Worm (Caenorhabditis elegans): Measurements from ENCODE around the gene spon-1.

Gene spon-1

DNA sequence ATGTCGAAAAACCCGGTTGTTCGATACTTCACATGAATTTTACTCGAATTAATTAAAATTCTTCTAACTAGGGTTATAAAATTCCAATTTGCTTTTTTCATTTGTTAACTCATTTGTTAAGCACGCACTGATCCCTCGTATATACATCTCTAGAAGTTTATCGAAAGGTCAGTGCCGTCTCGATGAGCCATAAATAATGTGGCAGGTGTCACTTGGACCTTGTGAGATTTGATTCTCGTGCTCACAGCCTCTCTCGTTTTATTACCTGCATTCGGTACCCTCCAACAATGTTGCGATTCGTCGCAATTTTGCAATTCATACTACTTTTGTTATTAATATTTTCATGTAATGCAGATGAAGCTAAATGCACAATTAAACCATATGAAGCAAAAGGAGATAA lies at the start of gene spon-1:
Gene spon-1, plus strand, starts transcription at position 208 of the 400 bp plus-strand sequence.
- TF ChIP-seq nhr-23 (tag; optimal IDR thresholded peaks at IDR 0.05), result no peak
- no peak for TF ChIP-seq elt-3 (tag; optimal IDR thresholded peaks at IDR 0.05)
- no peak for TF ChIP-seq lin-13 (GFP tag; optimal IDR thresholded peaks at IDR 0.05)
- no peak for TF ChIP-seq sma-9 (GFP tag; optimal IDR thresholded peaks at IDR 0.05)
- TF ChIP-seq sma-9 (tag; optimal IDR thresholded peaks at IDR 0.05), result no peak
- no peak for TF ChIP-seq egl-27 (tag; optimal IDR thresholded peaks at IDR 0.05)
- no peak for TF ChIP-seq nhr-77 (tag; optimal IDR thresholded peaks at IDR 0.05)
- no peak for TF ChIP-seq nhr-129 (tag; optimal IDR thresholded peaks at IDR 0.05)
- no peak for TF ChIP-seq sma-3 (GFP tag; optimal IDR thresholded peaks at IDR 0.05)
- no peak for TF ChIP-seq mdl-1 (tag; optimal IDR thresholded peaks at IDR 0.05)
- TF ChIP-seq aly-2 (tag; optimal IDR thresholded peaks at IDR 0.05), result no peak
- no peak for TF ChIP-seq ceh-16 (tag; optimal IDR thresholded peaks at IDR 0.05)
- TF ChIP-seq nhr-11 (tag; optimal IDR thresholded peaks at IDR 0.05), result no peak
- TF ChIP-seq peb-1 (tag; optimal IDR thresholded peaks at IDR 0.05), result no peak

DNA sequence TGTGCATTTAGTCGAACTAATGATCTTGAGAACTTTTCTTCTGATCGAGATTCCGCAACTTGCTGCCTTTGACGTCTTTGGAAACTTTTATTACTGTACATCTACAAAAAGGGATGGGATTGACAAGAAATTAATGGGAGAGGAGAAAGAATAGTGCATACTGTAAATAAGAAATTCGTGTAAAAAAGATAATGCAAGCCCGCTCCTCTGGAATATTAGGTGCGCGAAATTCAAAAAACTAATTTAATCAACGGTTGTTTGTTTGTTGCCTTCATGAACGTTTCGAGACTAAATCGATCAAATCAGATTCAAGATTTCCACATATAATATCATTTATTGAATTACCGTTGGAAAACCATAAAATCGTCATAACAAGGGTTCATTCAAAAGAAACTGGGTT lies 46.5 kb upstream of the spon-1 start, which contains the start of gene him-14:
Gene him-14, minus strand, starts transcription at position 101 of the 400 bp plus-strand sequence.
- TF ChIP-seq F13H6.1 (tag; optimal IDR thresholded peaks at IDR 0.05), result no peak

ce11 chrII:7070434-7070833 lies 45.9 kb upstream of the spon-1 start:
- TF ChIP-seq mab-5 (tag; optimal IDR thresholded peaks at IDR 0.05) (no peak), elt-3 (tag; optimal IDR thresholded peaks at IDR 0.05) (no peak), snpc-4 (tag; optimal IDR thresholded peaks at IDR 0.05) (no peak), mbf-1 (tag; optimal IDR thresholded peaks at IDR 0.05) (no peak), F13H6.1 (tag; optimal IDR thresholded peaks at IDR 0.05) (no peak), sma-3 (GFP tag; optimal IDR thresholded peaks at IDR 0.05) (no peak), unc-55 (GFP tag; optimal IDR thresholded peaks at IDR 0.05) (no peak), aly-2 (tag; optimal IDR thresholded peaks at IDR 0.05) (no peak), crh-2 (tag; optimal IDR thresholded peaks at IDR 0.05) (no peak), lin-13 (GFP tag; optimal IDR thresholded peaks at IDR 0.05) (no peak), nhr-237 (tag; optimal IDR thresholded peaks at IDR 0.05) (no peak), sem-4 (tag; optimal IDR thresholded peaks at IDR 0.05) (no peak)

DNA sequence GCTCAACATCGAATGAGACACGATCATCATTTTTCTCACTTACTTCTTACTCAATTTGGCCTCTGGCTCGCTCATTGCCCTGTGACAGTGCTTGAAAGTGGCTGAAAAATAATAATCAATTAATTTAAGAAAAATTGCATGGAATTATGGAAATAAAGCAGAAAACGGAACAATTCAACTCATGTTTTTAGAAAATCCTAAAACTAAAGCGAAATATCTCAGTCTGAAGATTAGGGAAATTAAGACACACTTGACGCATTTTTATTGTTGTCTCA lies 44.1 kb upstream of the spon-1 start, which contains the start of gene kars-1:
Gene kars-1, minus strand, starts transcription at position 101 of the 275 bp plus-strand sequence.
- TF ChIP-seq unc-62 (GFP tag; optimal IDR thresholded peaks at IDR 0.05) (no peak), unc-39 (tag; optimal IDR thresholded peaks at IDR 0.05) (no peak), sma-9 (GFP tag; optimal IDR thresholded peaks at IDR 0.05) (no peak), sma-9 (tag; optimal IDR thresholded peaks at IDR 0.05) (no peak), elt-1 (tag; optimal IDR thresholded peaks at IDR 0.05) (no peak), egl-27 (tag; optimal IDR thresholded peaks at IDR 0.05) (no peak), crh-2 (tag; optimal IDR thresholded peaks at IDR 0.05) (no peak), elt-3 (tag; optimal IDR thresholded peaks at IDR 0.05) (no peak), lin-11 (tag; optimal IDR thresholded peaks at IDR 0.05) (no peak), nhr-237 (tag; optimal IDR thresholded peaks at IDR 0.05) (no peak), dmd-4 (tag; optimal IDR thresholded peaks at IDR 0.05) (no peak), nhr-21 (tag; optimal IDR thresholded peaks at IDR 0.05) (no peak), alr-1 (tag; optimal IDR thresholded peaks at IDR 0.05) (no peak), ztf-1 (GFP tag; conservative IDR thresholded peaks at IDR 0.05) (no peak), sma-3 (GFP tag; optimal IDR thresholded peaks at IDR 0.05) (no peak), sem-4 (tag; optimal IDR thresholded peaks at IDR 0.05) (no peak), snpc-4 (tag; optimal IDR thresholded peaks at IDR 0.05) (no peak), skn-1 (tag; optimal IDR thresholded peaks at IDR 0.05) (no peak)

ce11 chrII:7072590-7073536 lies 43.5 kb upstream of the spon-1 start:
- TF ChIP-seq blmp-1 (tag; optimal IDR thresholded peaks at IDR 0.05; ENCODE audit: insufficient read depth), result no peak
- no peak for TF ChIP-seq nhr-10 (tag; optimal IDR thresholded peaks at IDR 0.05)
- no peak for TF ChIP-seq lin-39 (tag; optimal IDR thresholded peaks at IDR 0.05)
- no peak for TF ChIP-seq nhr-6 (tag; optimal IDR thresholded peaks at IDR 0.05)
- peak; percentile 41 for TF ChIP-seq lin-13 (GFP tag; optimal IDR thresholded peaks at IDR 0.05)
- TF ChIP-seq nhr-12 (tag; optimal IDR thresholded peaks at IDR 0.05), result no peak
- peak; percentile 55 for TF ChIP-seq F13H6.1 (tag; optimal IDR thresholded peaks at IDR 0.05)
- peak; percentile 24 for TF ChIP-seq fos-1 (tag; optimal IDR thresholded peaks at IDR 0.05)
- no peak for TF ChIP-seq mab-5 (tag; optimal IDR thresholded peaks at IDR 0.05)
- TF ChIP-seq unc-62 (GFP tag; optimal IDR thresholded peaks at IDR 0.05), result no peak
- TF ChIP-seq lin-11 (tag; optimal IDR thresholded peaks at IDR 0.05), result no peak
- no peak for TF ChIP-seq nhr-25 (tag; optimal IDR thresholded peaks at IDR 0.05)
- TF ChIP-seq snpc-4 (tag; optimal IDR thresholded peaks at IDR 0.05), result no peak
- TF ChIP-seq sma-9 (GFP tag; optimal IDR thresholded peaks at IDR 0.05), result peak; percentile 76
- TF ChIP-seq sma-9 (tag; optimal IDR thresholded peaks at IDR 0.05), result no peak
- peak in 1 of 2 experiments; percentile 23 for TF ChIP-seq mdl-1 (tag; optimal IDR thresholded peaks at IDR 0.05)
- peak; percentile 70 for TF ChIP-seq nhr-129 (tag; optimal IDR thresholded peaks at IDR 0.05)
- TF ChIP-seq nhr-21 (tag; optimal IDR thresholded peaks at IDR 0.05), result peak; percentile 12
- peak; percentile 42 for TF ChIP-seq crh-2 (tag; optimal IDR thresholded peaks at IDR 0.05)
- TF ChIP-seq nhr-77 (tag; optimal IDR thresholded peaks at IDR 0.05), result no peak
- no peak for TF ChIP-seq dmd-4 (tag; optimal IDR thresholded peaks at IDR 0.05)
- peak; percentile 77 for TF ChIP-seq unc-55 (GFP tag; optimal IDR thresholded peaks at IDR 0.05)
- no peak for TF ChIP-seq nhr-237 (tag; optimal IDR thresholded peaks at IDR 0.05)
- peak; percentile 96 for TF ChIP-seq C34F6.9 (tag; optimal IDR thresholded peaks at IDR 0.05)
- no peak for TF ChIP-seq zag-1 (tag; optimal IDR thresholded peaks at IDR 0.05)
- TF ChIP-seq Y55F3AM.14 (GFP tag; optimal IDR thresholded peaks at IDR 0.05), result no peak
- TF ChIP-seq aly-2 (tag; optimal IDR thresholded peaks at IDR 0.05), result no peak
- no peak for TF ChIP-seq mbf-1 (tag; optimal IDR thresholded peaks at IDR 0.05)
